Fruit fly (Drosophila melanogaster): Measurements from ENCODE around the gene CG42654.
A peak's percentile ranks its signal among the peaks of the same experiment; 100 is the strongest.

Gene CG42654

dm6 chr3L:19910054-19910414 lies 44.3 kb downstream of the CG42654 start, which contains the start of the genes Mi-2 and Prp3 (continued):
- TF ChIP-seq MBD-R2 (GFP tag; IDR thresholded peaks at IDR 0.05), result peak; percentile 94
- TF ChIP-seq HLH54F (GFP tag; optimal IDR thresholded peaks at IDR 0.05), result no peak
- TF ChIP-seq ro (GFP tag; IDR thresholded peaks at IDR 0.05), result no peak
- TF ChIP-seq CG31224 (GFP tag; IDR thresholded peaks at IDR 0.05), result no peak
- no peak for TF ChIP-seq HHEX (GFP tag; optimal IDR thresholded peaks at IDR 0.05)
- TF ChIP-seq CG10979 (tag; optimal IDR thresholded peaks at IDR 0.05), result no peak
- no peak for TF ChIP-seq chn (GFP tag; optimal IDR thresholded peaks at IDR 0.05)
- 0 out of 2 replicates have a peak, but pooled peaks have one; percentile 63 for TF ChIP-seq chm (GFP tag; IDR thresholded peaks at IDR 0.05)
- no peak for TF ChIP-seq CG12104 (GFP tag; optimal IDR thresholded peaks at IDR 0.05)
- TF ChIP-seq Rx (GFP tag; IDR thresholded peaks at IDR 0.05), result no peak
- peak; percentile 15 for TF ChIP-seq Nf-YC (tag; optimal IDR thresholded peaks at IDR 0.05)
- no peak for TF ChIP-seq Taf1 (GFP tag; IDR thresholded peaks at IDR 0.05)
- no peak for TF ChIP-seq btn (GFP tag; optimal IDR thresholded peaks at IDR 0.05)
- peak; percentile 47 for TF ChIP-seq her (GFP tag; optimal IDR thresholded peaks at IDR 0.05)
- no peak for TF ChIP-seq fd3F (GFP tag; optimal IDR thresholded peaks at IDR 0.05)
- TF ChIP-seq CG11456 (GFP tag; IDR thresholded peaks at IDR 0.05), result no peak
- no peak for TF ChIP-seq klu (GFP tag; IDR thresholded peaks at IDR 0.05)
- TF ChIP-seq al (GFP tag; IDR thresholded peaks at IDR 0.05), result no peak
- peak; percentile 70 for TF ChIP-seq nom (GFP tag; optimal IDR thresholded peaks at IDR 0.05)
- TF ChIP-seq Camta (GFP tag; optimal IDR thresholded peaks at IDR 0.05), result no peak
- TF ChIP-seq CG14965 (GFP tag; optimal IDR thresholded peaks at IDR 0.05; ENCODE audit: borderline replicate concordance), result no peak

- TF ChIP-seq CG14050 (GFP tag; IDR thresholded peaks at IDR 0.05), result no peak
- no peak for TF ChIP-seq Antp (GFP tag; optimal IDR thresholded peaks at IDR 0.05)
- TF ChIP-seq CG18262 (tag; optimal IDR thresholded peaks at IDR 0.05), result no peak
- TF ChIP-seq trh (GFP tag; optimal IDR thresholded peaks at IDR 0.05), result no peak
- no peak for TF ChIP-seq CG9817 (tag; optimal IDR thresholded peaks at IDR 0.05)
- no peak for TF ChIP-seq dm (GFP tag; optimal IDR thresholded peaks at IDR 0.05)
- no peak for TF ChIP-seq wor (GFP tag; IDR thresholded peaks at IDR 0.05)
- TF ChIP-seq CG3726 (GFP tag; IDR thresholded peaks at IDR 0.05), result no peak
- TF ChIP-seq CG5953 (GFP tag; IDR thresholded peaks at IDR 0.05), result no peak
- no peak for TF ChIP-seq Adf1 (GFP tag; IDR thresholded peaks at IDR 0.05)
- TF ChIP-seq pros (GFP tag; optimal IDR thresholded peaks at IDR 0.05), result no peak
- no peak for TF ChIP-seq CG2875 (GFP tag; optimal IDR thresholded peaks at IDR 0.05)
- TF ChIP-seq CG8290 (GFP tag; optimal IDR thresholded peaks at IDR 0.05), result no peak
- TF ChIP-seq CG8290 (tag; optimal IDR thresholded peaks at IDR 0.05), result no peak
- peak in 1 of 2 experiments; percentile 23 for TF ChIP-seq Eip74EF (GFP tag; optimal IDR thresholded peaks at IDR 0.05)
- TF ChIP-seq Sry-β (GFP tag; optimal IDR thresholded peaks at IDR 0.05), result no peak
- no peak for TF ChIP-seq ttk (GFP tag; IDR thresholded peaks at IDR 0.05)
- TF ChIP-seq dysf (GFP tag; IDR thresholded peaks at IDR 0.05), result no peak
- TF ChIP-seq CG10147 (GFP tag; optimal IDR thresholded peaks at IDR 0.05), result no peak
- no peak for TF ChIP-seq run (tag; optimal IDR thresholded peaks at IDR 0.05)
- peak; percentile 65 for TF ChIP-seq CG14710 (tag; optimal IDR thresholded peaks at IDR 0.05)
- no peak for TF ChIP-seq Deaf1 (tag; optimal IDR thresholded peaks at IDR 0.05)
- no peak for TF ChIP-seq z (GFP tag; IDR thresholded peaks at IDR 0.05)
- TF ChIP-seq chm (GFP tag; IDR thresholded peaks at IDR 0.05), result peak; percentile 60; the same call in 1 of the 2 replicates
- TF ChIP-seq CG12236 (GFP tag; optimal IDR thresholded peaks at IDR 0.05), result no peak
- no peak for TF ChIP-seq CG6689 (GFP tag; IDR thresholded peaks at IDR 0.05)
- TF ChIP-seq CG4404 (GFP tag; IDR thresholded peaks at IDR 0.05), result no peak
- no peak for TF ChIP-seq tio (GFP tag; optimal IDR thresholded peaks at IDR 0.05)
- TF ChIP-seq repo (GFP tag; optimal IDR thresholded peaks at IDR 0.05), result no peak
- no peak for TF ChIP-seq scrt (GFP tag; optimal IDR thresholded peaks at IDR 0.05)
- no peak for TF ChIP-seq CG10431 (GFP tag; optimal IDR thresholded peaks at IDR 0.05)
Observed at dm6 chr3L:19909234-19910053, 44.9 kb downstream of the CG42654 start.

All from whole organism, embryonic.